Worm (Caenorhabditis elegans): ENCODE measurements around the gene chat-1.

The chat-1 gene

DNA sequence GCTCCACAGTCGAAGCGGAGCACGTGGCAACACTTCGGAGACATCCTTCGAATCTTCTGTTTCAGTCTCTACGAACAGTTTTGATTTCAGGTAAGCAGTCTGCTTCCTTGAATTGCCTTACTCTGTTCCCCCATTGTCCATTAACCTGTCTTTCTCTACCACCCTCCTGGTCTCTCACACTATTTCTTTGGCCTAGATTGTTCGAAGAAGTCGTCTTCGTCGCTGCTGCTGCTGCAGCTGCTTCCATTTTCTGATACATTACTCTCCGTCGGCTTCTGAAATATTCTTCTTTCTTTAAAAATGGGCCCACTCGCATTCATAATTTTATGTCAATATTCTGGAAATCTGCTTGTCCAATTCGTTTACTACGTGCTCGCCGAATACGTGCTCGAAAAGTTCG, 4.4 kb downstream of the chat-1 start, which contains the start of gene R08C7.1:
Gene R08C7.1 (plus strand): TSS at position 301 of the 400 bp plus-strand sequence.
- TF ChIP-seq cog-1 (tag; optimal IDR thresholded peaks at IDR 0.05) (no peak), flt-1 (GFP tag; IDR thresholded peaks at IDR 0.05) (no peak)

DNA sequence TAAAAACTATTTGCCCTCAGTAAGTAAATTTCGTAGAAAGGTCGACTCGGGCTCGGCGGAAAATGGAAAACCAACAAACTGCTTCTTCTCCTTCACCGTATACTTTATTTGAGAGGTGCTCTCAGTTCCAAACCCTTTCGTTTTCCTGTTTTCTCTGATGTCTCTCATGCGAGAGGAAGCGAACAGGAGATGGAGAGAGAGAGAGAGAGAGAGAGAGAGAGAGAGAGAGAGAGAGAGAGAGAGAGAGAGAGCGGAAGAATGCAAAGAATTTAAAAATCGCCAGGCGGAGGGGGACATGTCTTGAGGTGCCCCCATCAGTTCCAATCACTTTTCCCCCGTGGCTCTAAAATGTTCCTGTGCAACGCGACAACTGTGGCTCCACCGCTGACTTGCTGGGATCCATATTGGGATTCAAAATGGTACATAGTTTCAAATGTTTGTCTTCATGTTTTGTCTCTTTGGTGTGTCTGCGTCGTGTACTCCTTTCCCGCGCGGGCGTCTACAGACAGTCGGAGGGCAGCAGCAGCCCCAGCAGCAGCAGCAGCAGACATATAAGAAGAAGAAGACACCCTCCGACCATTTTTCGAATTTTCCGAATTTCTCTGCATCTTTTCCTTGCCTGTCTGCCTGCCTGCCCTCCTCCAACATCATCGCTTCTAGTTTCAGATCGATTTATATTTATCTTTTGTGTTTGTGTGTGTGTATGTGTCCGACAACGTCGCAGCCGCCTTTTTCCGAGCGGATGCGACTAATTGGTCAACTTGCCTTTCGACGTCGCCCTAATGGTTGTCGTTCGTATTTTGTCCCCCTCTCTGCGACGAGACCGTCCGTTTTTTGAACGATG, 7.4 kb downstream of the chat-1 start, which contains the start of gene R08C7.11:
Gene R08C7.11 (minus strand): TSS at position 608 of the 844 bp plus-strand sequence.
- TF ChIP-seq ztf-29 (GFP tag; IDR thresholded peaks at IDR 0.05) = no peak
- TF ChIP-seq tab-1 (GFP tag; IDR thresholded peaks at IDR 0.05) = no peak
- no peak for TF ChIP-seq med-1 (GFP tag; optimal IDR thresholded peaks at IDR 0.05; ENCODE audit: insufficient read depth)
- TF ChIP-seq cog-1 (tag; optimal IDR thresholded peaks at IDR 0.05) = peak; percentile 19
- TF ChIP-seq klf-2 (GFP tag; conservative IDR thresholded peaks at IDR 0.05) = 0 out of 2 replicates have a peak, but pooled peaks have one; percentile 42
- TF ChIP-seq flt-1 (GFP tag; IDR thresholded peaks at IDR 0.05) = 0 out of 2 replicates have a peak, but pooled peaks have one; percentile 13

ce11 chrIV:4456658-4457057, 9.5 kb downstream of the chat-1 start:
- TF ChIP-seq cog-1 (tag; optimal IDR thresholded peaks at IDR 0.05) (no peak), T22C8.4 (GFP tag; IDR thresholded peaks at IDR 0.05) (no peak), flt-1 (GFP tag; IDR thresholded peaks at IDR 0.05) (no peak), ztf-23 (GFP tag; IDR thresholded peaks at IDR 0.05) (no peak), med-1 (GFP tag; optimal IDR thresholded peaks at IDR 0.05; ENCODE audit: insufficient read depth) (no peak), tab-1 (GFP tag; IDR thresholded peaks at IDR 0.05) (no peak), ref-1 (GFP tag; conservative IDR thresholded peaks at IDR 0.05) (no peak), ztf-29 (GFP tag; IDR thresholded peaks at IDR 0.05) (no peak), klf-2 (GFP tag; conservative IDR thresholded peaks at IDR 0.05) (no peak)

DNA sequence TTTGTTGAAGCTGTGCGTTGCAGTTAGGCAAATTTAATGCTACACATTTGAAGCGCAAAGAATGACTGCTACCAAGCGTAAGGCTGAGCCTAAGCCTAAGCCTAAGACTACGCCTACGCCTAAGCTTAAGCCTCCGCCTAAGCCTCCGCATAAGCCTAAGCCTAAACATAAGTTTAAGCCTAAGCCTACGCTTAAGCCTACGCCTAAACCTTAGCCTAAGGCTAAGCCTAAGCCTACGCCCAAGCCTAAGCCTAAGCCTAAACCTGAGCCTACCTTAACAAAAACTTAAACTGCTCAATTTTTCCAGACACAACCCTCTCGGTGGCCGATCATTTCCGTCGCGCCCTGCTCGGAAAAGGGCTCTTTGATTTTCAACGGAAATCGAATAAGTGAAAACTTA, 12.2 kb downstream of the chat-1 start:
- no peak for TF ChIP-seq med-1 (GFP tag; optimal IDR thresholded peaks at IDR 0.05; ENCODE audit: insufficient read depth)
- no peak for TF ChIP-seq T22C8.4 (GFP tag; IDR thresholded peaks at IDR 0.05)
- TF ChIP-seq cog-1 (tag; optimal IDR thresholded peaks at IDR 0.05) = no peak
- TF ChIP-seq ztf-23 (GFP tag; IDR thresholded peaks at IDR 0.05) = no peak
- TF ChIP-seq flt-1 (GFP tag; IDR thresholded peaks at IDR 0.05) = no peak
- TF ChIP-seq klf-2 (GFP tag; conservative IDR thresholded peaks at IDR 0.05) = no peak
- TF ChIP-seq ref-1 (GFP tag; conservative IDR thresholded peaks at IDR 0.05) = no peak
- no peak for TF ChIP-seq tab-1 (GFP tag; IDR thresholded peaks at IDR 0.05)
- TF ChIP-seq ztf-29 (GFP tag; IDR thresholded peaks at IDR 0.05) = no peak

ce11 chrIV:4463132-4463531, 16.0 kb downstream of the chat-1 start, which contains the start of gene M01H9.2:
Gene M01H9.2 (minus strand): TSS chrIV:4463232.
- TF ChIP-seq T22C8.4 (GFP tag; IDR thresholded peaks at IDR 0.05) (no peak), klf-2 (GFP tag; conservative IDR thresholded peaks at IDR 0.05) (no peak), flt-1 (GFP tag; IDR thresholded peaks at IDR 0.05) (no peak), tab-1 (GFP tag; IDR thresholded peaks at IDR 0.05) (no peak), ztf-23 (GFP tag; IDR thresholded peaks at IDR 0.05) (no peak), ztf-29 (GFP tag; IDR thresholded peaks at IDR 0.05) (no peak)

DNA sequence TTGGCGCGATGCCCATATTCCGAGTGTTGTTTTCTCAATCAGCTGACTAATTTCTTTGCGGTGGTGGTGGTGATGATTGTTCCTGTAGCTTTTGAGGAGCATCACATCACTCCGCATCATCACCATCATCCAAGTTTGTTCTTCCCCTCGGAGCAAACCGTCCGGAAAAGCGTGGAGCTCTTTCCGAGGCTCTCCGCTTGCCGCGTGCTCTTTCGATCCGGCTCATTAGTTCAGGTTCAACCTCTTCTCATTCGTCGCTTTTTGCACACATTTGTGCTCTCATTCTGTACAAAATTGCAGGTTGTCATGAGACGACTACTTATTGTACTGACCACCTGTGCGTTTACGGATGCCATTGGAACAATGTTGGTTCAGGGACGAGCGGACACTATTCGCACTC, 18.1 kb downstream of the chat-1 start, which contains the start of gene M01H9.5:
Gene M01H9.5 (plus strand): TSS at position 301 of the 400 bp plus-strand sequence.
- TF ChIP-seq T22C8.4 (GFP tag; IDR thresholded peaks at IDR 0.05) (no peak), ref-1 (GFP tag; conservative IDR thresholded peaks at IDR 0.05) (no peak), ztf-29 (GFP tag; IDR thresholded peaks at IDR 0.05) (no peak), tab-1 (GFP tag; IDR thresholded peaks at IDR 0.05) (no peak), ztf-23 (GFP tag; IDR thresholded peaks at IDR 0.05) (no peak), cog-1 (tag; optimal IDR thresholded peaks at IDR 0.05) (no peak), med-1 (GFP tag; optimal IDR thresholded peaks at IDR 0.05; ENCODE audit: insufficient read depth) (no peak), klf-2 (GFP tag; conservative IDR thresholded peaks at IDR 0.05) (no peak), flt-1 (GFP tag; IDR thresholded peaks at IDR 0.05) (no peak)

DNA sequence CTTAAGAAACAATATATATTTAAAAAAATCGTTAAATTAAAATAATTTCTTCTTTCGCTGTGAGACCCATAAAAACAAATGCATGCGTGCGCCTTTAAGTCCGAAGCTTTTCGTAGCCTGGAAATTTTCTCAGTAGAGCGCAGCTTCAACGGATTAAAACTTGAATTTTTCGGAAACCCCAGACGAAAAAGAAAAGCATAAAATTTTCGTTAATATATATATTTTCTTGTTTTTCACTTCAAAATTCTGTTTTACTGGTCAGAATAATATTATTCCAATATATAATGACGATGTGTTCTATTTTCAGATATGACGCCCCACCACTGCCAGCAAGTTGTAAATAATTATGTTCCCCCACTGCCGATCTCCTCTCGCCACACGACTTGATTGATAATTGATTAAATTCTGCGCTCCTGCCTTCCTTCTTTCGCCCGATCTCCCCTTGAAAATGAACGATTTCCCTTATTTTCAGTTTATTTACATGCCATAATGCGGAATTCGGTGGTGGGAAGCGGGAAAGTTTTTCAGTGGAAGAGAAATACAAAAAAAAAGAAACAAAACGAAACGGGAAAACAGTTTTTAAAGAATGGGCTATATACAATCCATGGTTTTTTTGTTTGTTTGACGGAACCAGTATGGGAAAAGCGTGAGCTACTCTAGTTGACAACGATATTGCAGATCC, 21.1 kb downstream of the chat-1 start:
- TF ChIP-seq klf-2 (GFP tag; conservative IDR thresholded peaks at IDR 0.05) (no peak), ztf-29 (GFP tag; IDR thresholded peaks at IDR 0.05) (0 out of 2 replicates have a peak, but pooled peaks have one; percentile 17), cog-1 (tag; optimal IDR thresholded peaks at IDR 0.05) (no peak)

ce11 chrIV:4469055-4469454, 21.9 kb downstream of the chat-1 start:
- TF ChIP-seq cog-1 (tag; optimal IDR thresholded peaks at IDR 0.05) (no peak), med-1 (GFP tag; optimal IDR thresholded peaks at IDR 0.05; ENCODE audit: insufficient read depth) (no peak), klf-2 (GFP tag; conservative IDR thresholded peaks at IDR 0.05) (no peak), ztf-29 (GFP tag; IDR thresholded peaks at IDR 0.05) (no peak), tab-1 (GFP tag; IDR thresholded peaks at IDR 0.05) (no peak), ztf-23 (GFP tag; IDR thresholded peaks at IDR 0.05) (no peak), ref-1 (GFP tag; conservative IDR thresholded peaks at IDR 0.05) (no peak), flt-1 (GFP tag; IDR thresholded peaks at IDR 0.05) (no peak), T22C8.4 (GFP tag; IDR thresholded peaks at IDR 0.05) (no peak)

- TF ChIP-seq flt-1 (GFP tag; IDR thresholded peaks at IDR 0.05) (peak; percentile 28; the same call in 1 of the 2 replicates), tab-1 (GFP tag; IDR thresholded peaks at IDR 0.05) (peak; percentile 63; the same call in 1 of the 2 replicates), klf-2 (GFP tag; conservative IDR thresholded peaks at IDR 0.05) (no peak)
Observed at ce11 chrIV:4469770-4470709, 22.9 kb downstream of the chat-1 start.
